Fruit fly (Drosophila melanogaster): ENCODE measurements around the gene CG7218.

CG7218 gene

DNA sequence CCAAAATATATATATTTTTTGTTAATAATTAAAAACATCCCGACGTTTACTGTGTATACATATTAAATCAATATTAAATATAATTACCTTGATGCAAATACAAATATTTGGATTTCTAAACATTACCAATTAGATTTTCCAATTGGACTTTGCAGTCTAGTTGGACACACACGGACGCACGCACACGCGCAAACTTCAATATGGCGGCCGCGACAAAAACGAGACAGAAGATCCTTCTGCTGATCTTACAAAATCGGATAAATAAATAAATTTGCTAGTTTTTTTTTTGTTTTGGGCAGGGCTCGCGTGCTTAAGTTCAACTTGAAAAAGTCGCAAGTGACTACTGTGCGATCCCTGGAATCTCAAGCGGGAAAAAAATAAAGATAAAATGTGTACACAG is 7.6 kb downstream of the CG7218 start:
- no peak for TF ChIP-seq h (optimal IDR thresholded peaks at IDR 0.05)
- TF ChIP-seq psq (optimal IDR thresholded peaks at IDR 0.05) = no peak
- TF ChIP-seq insv (optimal IDR thresholded peaks at IDR 0.05) = no peak

DNA sequence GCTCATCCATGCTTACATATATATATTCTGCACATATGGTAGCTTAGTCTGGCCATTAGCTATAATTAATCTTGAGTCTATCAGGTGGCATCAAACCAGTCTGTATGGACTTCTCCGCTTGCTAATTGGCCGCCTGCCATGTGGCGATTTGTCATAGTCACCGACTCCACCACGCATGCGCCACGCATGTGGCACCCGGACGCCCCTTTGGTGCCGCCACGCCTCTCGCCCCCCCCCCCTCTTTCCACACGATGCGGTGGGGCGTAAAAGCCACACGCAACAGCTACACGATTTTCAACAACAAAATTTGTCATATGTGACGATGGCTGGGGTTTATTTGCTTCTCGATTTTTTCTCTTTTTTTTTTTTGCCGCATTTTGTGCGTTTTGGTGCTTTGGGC is 10.5 kb downstream of the CG7218 start:
- TF ChIP-seq Sin3A (optimal IDR thresholded peaks at IDR 0.05) (no peak), psq (optimal IDR thresholded peaks at IDR 0.05) (no peak), insv (optimal IDR thresholded peaks at IDR 0.05) (no peak), Myc (optimal IDR thresholded peaks at IDR 0.05) (no peak), ttk (optimal IDR thresholded peaks at IDR 0.05) (no peak), h (optimal IDR thresholded peaks at IDR 0.05) (no peak)

DNA sequence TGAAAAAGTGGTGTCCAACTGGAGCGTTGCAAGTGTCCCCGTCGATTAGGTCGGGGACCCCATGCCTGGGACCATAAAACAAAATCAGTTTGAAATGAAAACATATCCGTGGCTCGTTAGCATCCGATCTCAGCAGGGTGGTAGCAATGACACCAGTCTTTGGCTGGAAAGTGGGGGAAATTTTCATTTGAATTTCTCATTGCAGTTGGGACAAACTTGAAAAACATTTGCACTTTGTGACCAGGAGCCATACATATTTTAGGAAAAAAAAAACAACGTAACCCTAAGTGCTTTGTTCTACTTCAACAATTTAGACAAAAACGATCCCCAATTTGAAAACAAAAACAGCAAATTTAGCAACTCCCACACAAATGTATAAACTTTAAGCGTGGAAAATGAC is 12.4 kb downstream of the CG7218 start, which contains the start of gene CG14316:
Gene CG14316 (plus strand): TSS at position 301 of the 400 bp plus-strand sequence.
- no peak for TF ChIP-seq Myc (optimal IDR thresholded peaks at IDR 0.05)
- no peak for TF ChIP-seq Sin3A (optimal IDR thresholded peaks at IDR 0.05)
- no peak for TF ChIP-seq psq (optimal IDR thresholded peaks at IDR 0.05)
- TF ChIP-seq ttk (optimal IDR thresholded peaks at IDR 0.05) = no peak
- TF ChIP-seq insv (optimal IDR thresholded peaks at IDR 0.05) = no peak
- no peak for TF ChIP-seq h (optimal IDR thresholded peaks at IDR 0.05)

DNA sequence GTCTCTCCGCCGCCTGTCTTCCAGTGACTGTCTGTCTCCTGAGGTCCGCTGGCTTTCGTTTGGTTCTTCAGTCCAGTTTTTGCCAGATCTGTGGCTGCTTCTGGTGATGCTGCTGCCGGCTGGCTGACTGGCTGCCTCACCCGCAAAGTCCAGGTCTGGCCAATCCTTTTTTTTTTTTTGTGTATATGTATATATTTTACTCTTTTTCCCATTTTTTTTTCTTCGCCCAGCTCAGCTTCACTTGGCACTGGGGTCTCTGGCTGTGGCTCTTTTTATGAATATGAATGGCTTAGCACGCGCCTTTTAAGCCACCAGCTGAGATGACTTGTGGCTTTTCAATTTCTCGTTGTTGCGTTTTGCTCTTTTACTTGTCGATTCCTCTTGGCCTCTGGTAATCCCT is 17.6 kb downstream of the CG7218 start:
- TF ChIP-seq psq (optimal IDR thresholded peaks at IDR 0.05) (no peak), ttk (optimal IDR thresholded peaks at IDR 0.05) (no peak), h (optimal IDR thresholded peaks at IDR 0.05) (no peak), Myc (optimal IDR thresholded peaks at IDR 0.05) (no peak), insv (optimal IDR thresholded peaks at IDR 0.05) (no peak), Sin3A (optimal IDR thresholded peaks at IDR 0.05) (no peak)

DNA sequence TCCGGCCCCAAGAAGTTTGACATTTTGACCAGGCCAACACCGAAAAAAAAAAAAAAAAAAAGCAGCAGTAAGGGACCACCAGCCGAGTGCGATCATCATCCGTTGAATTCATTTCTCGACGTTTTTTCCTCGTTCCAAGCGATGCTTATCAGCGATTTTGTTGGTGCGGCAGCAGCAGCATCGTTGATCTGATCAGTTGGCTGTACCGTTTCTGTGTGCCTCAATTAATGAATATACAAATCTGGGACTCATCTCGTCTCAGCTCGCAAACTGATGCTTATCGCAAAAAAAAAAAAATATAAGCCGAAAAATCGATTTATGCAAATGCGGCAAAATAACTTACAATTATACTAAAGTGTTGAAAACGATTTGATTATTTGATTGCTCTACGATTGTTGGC is 19.3 kb downstream of the CG7218 start:
- TF ChIP-seq psq (optimal IDR thresholded peaks at IDR 0.05) = no peak
- TF ChIP-seq Sin3A (optimal IDR thresholded peaks at IDR 0.05) = no peak
- TF ChIP-seq ttk (optimal IDR thresholded peaks at IDR 0.05) = no peak
- no peak for TF ChIP-seq insv (optimal IDR thresholded peaks at IDR 0.05)
- TF ChIP-seq h (optimal IDR thresholded peaks at IDR 0.05) = no peak
- TF ChIP-seq Myc (optimal IDR thresholded peaks at IDR 0.05) = no peak

DNA sequence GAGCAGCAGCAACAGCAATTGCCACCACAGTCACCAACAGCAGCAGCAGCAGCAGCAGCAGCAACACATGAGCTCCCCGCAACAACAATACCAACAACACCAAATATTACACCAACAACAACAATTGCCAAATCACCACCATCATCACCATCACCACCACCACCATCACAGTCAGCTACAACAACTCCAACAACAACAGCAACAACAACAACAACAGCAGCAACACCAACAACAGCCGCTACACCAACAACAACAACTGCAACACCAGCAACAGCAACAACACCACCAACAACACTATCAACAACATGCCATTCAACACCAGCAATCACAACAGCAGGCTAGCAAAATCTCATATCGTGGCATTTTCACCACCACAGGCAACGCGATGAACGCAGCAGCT is 33.5 kb downstream of the CG7218 start:
- TF ChIP-seq Myc (optimal IDR thresholded peaks at IDR 0.05) (no peak), psq (optimal IDR thresholded peaks at IDR 0.05) (no peak), insv (optimal IDR thresholded peaks at IDR 0.05) (no peak), ttk (optimal IDR thresholded peaks at IDR 0.05) (no peak), Sin3A (optimal IDR thresholded peaks at IDR 0.05) (no peak), h (optimal IDR thresholded peaks at IDR 0.05) (no peak)

- TF ChIP-seq psq (optimal IDR thresholded peaks at IDR 0.05) (no peak), Myc (optimal IDR thresholded peaks at IDR 0.05) (no peak), Sin3A (optimal IDR thresholded peaks at IDR 0.05) (no peak), insv (optimal IDR thresholded peaks at IDR 0.05) (no peak), h (optimal IDR thresholded peaks at IDR 0.05) (no peak), ttk (optimal IDR thresholded peaks at IDR 0.05) (no peak)
Observed at dm6 chr3R:18125023-18125630, 39.1 kb downstream of the CG7218 start.

- TF ChIP-seq insv (optimal IDR thresholded peaks at IDR 0.05) = no peak
- no peak for TF ChIP-seq h (optimal IDR thresholded peaks at IDR 0.05)
- TF ChIP-seq Myc (optimal IDR thresholded peaks at IDR 0.05) = no peak
- no peak for TF ChIP-seq psq (optimal IDR thresholded peaks at IDR 0.05)
- no peak for TF ChIP-seq ttk (optimal IDR thresholded peaks at IDR 0.05)
- no peak for TF ChIP-seq Sin3A (optimal IDR thresholded peaks at IDR 0.05)
Observed at dm6 chr3R:18121385-18122151, 42.6 kb downstream of the CG7218 start.

- no peak for TF ChIP-seq Sin3A (optimal IDR thresholded peaks at IDR 0.05)
- TF ChIP-seq psq (optimal IDR thresholded peaks at IDR 0.05) = no peak
- no peak for TF ChIP-seq insv (optimal IDR thresholded peaks at IDR 0.05)
- TF ChIP-seq Myc (optimal IDR thresholded peaks at IDR 0.05) = no peak
- no peak for TF ChIP-seq ttk (optimal IDR thresholded peaks at IDR 0.05)
- no peak for TF ChIP-seq h (optimal IDR thresholded peaks at IDR 0.05)
Observed at dm6 chr3R:18118695-18119094, 45.5 kb downstream of the CG7218 start.

DNA sequence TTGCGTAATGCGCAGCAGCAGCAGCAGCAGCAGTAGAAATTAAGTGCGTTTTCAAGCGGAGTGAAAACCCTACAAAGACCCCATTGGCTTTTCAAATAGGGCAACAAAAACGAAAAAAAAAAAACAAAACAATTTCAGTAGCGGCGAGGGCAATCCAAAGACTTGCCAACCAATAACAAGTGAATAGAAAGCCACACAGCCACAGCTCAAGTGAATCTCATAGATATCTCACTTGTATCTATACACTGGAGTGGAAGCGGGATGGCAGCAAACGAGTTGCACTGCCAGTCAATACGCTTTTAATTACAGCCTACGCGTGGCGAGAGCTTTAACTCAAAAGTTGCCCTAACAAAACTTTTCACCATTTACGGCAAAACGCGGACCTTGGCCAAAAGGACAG is 46.0 kb downstream of the CG7218 start:
- TF ChIP-seq insv (optimal IDR thresholded peaks at IDR 0.05) (no peak), Myc (optimal IDR thresholded peaks at IDR 0.05) (no peak), psq (optimal IDR thresholded peaks at IDR 0.05) (no peak), ttk (optimal IDR thresholded peaks at IDR 0.05) (no peak), Sin3A (optimal IDR thresholded peaks at IDR 0.05) (no peak), h (optimal IDR thresholded peaks at IDR 0.05) (no peak)

DNA sequence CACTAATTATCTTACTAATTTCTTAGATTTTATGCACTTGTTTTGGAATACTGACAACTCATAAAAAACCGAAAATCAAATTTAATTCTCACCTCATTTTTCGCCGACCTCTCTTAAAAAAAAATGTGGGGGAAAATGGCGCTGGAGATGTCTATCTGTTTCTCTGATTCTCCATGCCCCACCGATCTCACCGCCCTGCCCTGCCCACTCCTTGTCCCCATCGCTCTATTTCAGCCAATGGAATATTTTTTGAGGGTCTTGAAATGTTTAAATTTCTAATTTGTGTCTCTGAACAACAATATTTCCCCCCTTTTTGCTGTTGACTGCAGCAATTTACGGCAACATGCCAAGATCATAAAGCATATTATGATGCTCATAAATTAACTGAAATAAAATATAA is 46.7 kb downstream of the CG7218 start:
- no peak for TF ChIP-seq ttk (optimal IDR thresholded peaks at IDR 0.05)
- TF ChIP-seq Myc (optimal IDR thresholded peaks at IDR 0.05) = no peak
- no peak for TF ChIP-seq insv (optimal IDR thresholded peaks at IDR 0.05)
- no peak for TF ChIP-seq h (optimal IDR thresholded peaks at IDR 0.05)
- no peak for TF ChIP-seq psq (optimal IDR thresholded peaks at IDR 0.05)
- no peak for TF ChIP-seq Sin3A (optimal IDR thresholded peaks at IDR 0.05)

dm6 chr3R:18114834-18115233 is 49.4 kb downstream of the CG7218 start:
- TF ChIP-seq h (optimal IDR thresholded peaks at IDR 0.05) (no peak), psq (optimal IDR thresholded peaks at IDR 0.05) (no peak), Sin3A (optimal IDR thresholded peaks at IDR 0.05) (no peak), ttk (optimal IDR thresholded peaks at IDR 0.05) (no peak), Myc (optimal IDR thresholded peaks at IDR 0.05) (no peak), insv (optimal IDR thresholded peaks at IDR 0.05) (no peak)

Measured in Kc167 (cell line).